Fruit fly (Drosophila melanogaster) whole organism, pupa: ENCODE measurements around the gene CG34409.

ENCODE experiments used
- CG15710 ChIP-seq: fragments of 200-800 bp; sonication (Bioruptor generic); optimal IDR thresholded peaks from 2 replicates; lab custom pipeline; 2018; ENCODE audit warnings: missing biosample characterization, mild to moderate bottlenecking, missing genetic modification characterization, moderate library complexity
- CG17806 ChIP-seq: fragments of 200-800 bp; sonication (Bioruptor generic); optimal IDR thresholded peaks from 2 replicates; lab custom pipeline; 2018; ENCODE audit warnings: missing biosample characterization, mild to moderate bottlenecking, missing genetic modification characterization, moderate library complexity
- CG32121 ChIP-seq: fragments of 200-800 bp; sonication (Bioruptor generic); IDR thresholded peaks from 2 replicates; pipeline ENCODE4 v1.3.6; 2022; ENCODE audit warnings: missing biosample characterization, missing genetic modification characterization
- CG8159 ChIP-seq: fragments of 200-800 bp; sonication (Bioruptor generic); optimal IDR thresholded peaks from 3 replicates; lab custom pipeline; 2018; ENCODE audit warnings: missing biosample characterization, mild to moderate bottlenecking, missing genetic modification characterization, moderate library complexity
- EcR ChIP-seq: fragments of 200-800 bp; sonication (Bioruptor generic); optimal IDR thresholded peaks from 3 replicates; lab custom pipeline; 2019; ENCODE audit warnings: missing biosample characterization, missing genetic modification characterization, mild to moderate bottlenecking, moderate library complexity, missing genetic modification reagents
- Pif1A ChIP-seq: fragments of 200-800 bp; sonication (Bioruptor generic); optimal IDR thresholded peaks from 3 replicates; lab custom pipeline; 2016; ENCODE audit warnings: missing biosample characterization, missing genetic modification characterization

DNA sequence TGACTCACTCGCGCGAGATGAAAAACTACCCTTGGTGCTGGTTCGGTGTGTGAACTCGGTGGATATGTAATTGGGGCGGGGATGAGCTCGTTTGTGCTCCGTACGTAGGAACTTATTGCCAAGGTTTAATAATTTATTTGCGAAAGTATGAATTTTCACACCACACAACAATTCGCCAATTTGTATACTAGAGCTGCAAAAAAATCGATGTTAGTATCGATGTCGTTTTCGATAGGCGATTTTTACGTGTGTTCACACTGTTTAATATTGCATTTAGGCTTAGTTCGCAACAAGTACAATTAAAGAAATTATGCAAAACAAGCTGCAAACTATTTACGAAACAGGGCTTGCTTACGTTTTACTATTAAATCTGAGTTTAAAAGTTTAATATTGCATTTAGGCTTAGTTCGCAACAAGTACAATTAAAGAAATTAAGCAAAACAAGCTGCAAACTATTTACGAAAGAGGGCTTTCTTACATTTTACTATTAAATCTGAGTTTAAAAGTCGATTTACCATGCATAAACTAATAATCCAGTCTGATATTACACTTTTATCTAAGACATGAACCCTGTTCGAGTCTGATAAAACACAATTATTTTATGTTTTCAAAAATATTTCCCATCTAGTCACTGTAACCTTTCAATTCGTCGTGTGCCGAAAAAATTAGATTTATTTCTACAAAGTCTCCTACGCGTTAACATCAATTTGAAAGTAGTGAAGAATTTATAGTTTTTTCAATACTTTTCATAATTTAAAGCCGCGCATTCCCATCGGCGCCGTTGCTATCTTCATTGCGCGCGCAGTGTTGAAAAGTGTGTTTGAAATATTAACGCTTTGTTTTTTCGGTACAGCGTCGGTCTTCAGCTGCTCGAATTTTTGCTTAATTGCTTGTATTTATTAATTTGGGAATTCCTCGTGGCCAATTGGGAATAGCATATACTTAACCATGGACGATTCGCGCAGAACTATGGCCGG, 17.1 kb upstream of the CG34409 start, which contains the start of the genes Snap24 and CG8478:
- TF ChIP-seq CG8159, result no peak
- no peak for TF ChIP-seq Pif1A (GFP tag; lab: Kevin White, UChicago)
- no peak for TF ChIP-seq CG32121 (GFP tag; lab: Robert Waterston, UW)
- no peak for TF ChIP-seq EcR (GFP tag; lab: Kevin White, UChicago)
- TF ChIP-seq CG17806, result no peak
- TF ChIP-seq CG15710 (tag; lab: Kevin White, UChicago), result no peak
